Fruit fly (Drosophila melanogaster) whole organism, embryonic: Measurements from ENCODE around the gene Egfrap.

Experiments
- Aef1 ChIP-seq: fragments of 200-800 bp; sonication (Bioruptor generic); IDR thresholded peaks from 3 replicates; pipeline ENCODE4 v1.3.6; 2022; ENCODE audit warnings: missing biosample characterization, missing genetic modification characterization
- Atf-2 ChIP-seq: fragments of 200-800 bp; sonication (Bioruptor generic); optimal IDR thresholded peaks from 2 replicates; lab custom pipeline; 2016; ENCODE audit warnings: missing biosample characterization, missing genetic modification characterization
- CG10543 ChIP-seq: fragments of 200-800 bp; sonication (Bioruptor generic); optimal IDR thresholded peaks from 3 replicates; lab custom pipeline; 2017; ENCODE audit warnings: missing biosample characterization, mild to moderate bottlenecking, missing genetic modification characterization, moderate library complexity
- CG12769 ChIP-seq: fragments of 200-800 bp; sonication (Bioruptor generic); optimal IDR thresholded peaks from 2 replicates; lab custom pipeline; 2019; ENCODE audit warnings: missing biosample characterization, mild to moderate bottlenecking, missing genetic modification characterization, moderate library complexity
- CG13624 ChIP-seq: fragments of 200-800 bp; sonication (Bioruptor generic); optimal IDR thresholded peaks from 2 replicates; lab custom pipeline; 2016; ENCODE audit warnings: missing biosample characterization, missing genetic modification characterization
- CG14860 ChIP-seq: fragments of 200-800 bp; sonication (Bioruptor generic); IDR thresholded peaks from 3 replicates; pipeline ENCODE4 v1.3.6; 2022; ENCODE audit warnings: missing biosample characterization, missing genetic modification characterization; ENCODE audit not compliant: partially characterized antibody
- CG15073 ChIP-seq: fragments of 200-800 bp; sonication (Bioruptor generic); optimal IDR thresholded peaks from 2 replicates; lab custom pipeline; 2016; ENCODE audit warnings: missing biosample characterization, missing genetic modification characterization
- CG15696 ChIP-seq: fragments of 200-800 bp; sonication (Bioruptor generic); optimal IDR thresholded peaks from 2 replicates; lab custom pipeline; 2019; ENCODE audit warnings: missing biosample characterization, mild to moderate bottlenecking, missing genetic modification characterization, moderate library complexity
- CG18262 ChIP-seq: fragments of 200-800 bp; optimal IDR thresholded peaks from 3 replicates; lab custom pipeline; 2019; ENCODE audit warnings: missing biosample characterization, mild to moderate bottlenecking, missing genetic modification characterization, moderate library complexity
- CG33213 ChIP-seq: fragments of 200-800 bp; sonication (Bioruptor generic); optimal IDR thresholded peaks from 3 replicates; lab custom pipeline; 2016; ENCODE audit warnings: missing biosample characterization, missing genetic modification characterization
- CG6254 ChIP-seq: fragments of 200-800 bp; sonication (Bioruptor generic); optimal IDR thresholded peaks from 3 replicates; lab custom pipeline; 2017; ENCODE audit warnings: mild to moderate bottlenecking, missing biosample characterization, missing genetic modification reagents, missing genetic modification characterization
- CG7963 ChIP-seq: fragments of 200-800 bp; sonication (Bioruptor generic); IDR thresholded peaks from 3 replicates; pipeline ENCODE4 v1.3.6; 2022; ENCODE audit warnings: missing biosample characterization, missing genetic modification characterization; ENCODE audit not compliant: partially characterized antibody
- CG8388 ChIP-seq: fragments of 200-800 bp; sonication (Bioruptor generic); optimal IDR thresholded peaks from 2 replicates; lab custom pipeline; 2019; ENCODE audit warnings: missing biosample characterization, mild to moderate bottlenecking, missing genetic modification characterization, moderate library complexity
- CkIIα-i1 ChIP-seq: fragments of 200-800 bp; sonication (Bioruptor generic); IDR thresholded peaks from 2 replicates; pipeline ENCODE4 v1.3.6; 2022; ENCODE audit warnings: missing biosample characterization, missing genetic modification characterization
- CoRest ChIP-seq: fragments of 200-800 bp; sonication (Bioruptor generic); optimal IDR thresholded peaks from 3 replicates; lab custom pipeline; 2018; ENCODE audit warnings: missing biosample characterization, mild to moderate bottlenecking, missing genetic modification characterization, moderate library complexity
- D19B ChIP-seq: fragments of 200-800 bp; sonication (Bioruptor generic); optimal IDR thresholded peaks from 2 replicates; lab custom pipeline; 2017; ENCODE audit warnings: missing biosample characterization, mild to moderate bottlenecking, missing genetic modification characterization
- Doc2 ChIP-seq: fragments of 200-800 bp; sonication (Bioruptor generic); IDR thresholded peaks from 2 replicates; pipeline ENCODE4 v1.3.6; 2022; ENCODE audit warnings: missing biosample characterization, missing genetic modification characterization
- Dref ChIP-seq: fragments of 200-800 bp; sonication (Bioruptor generic); IDR thresholded peaks from 2 replicates; pipeline ENCODE4 v1.3.6; 2022; ENCODE audit warnings: missing biosample characterization, missing genetic modification characterization
- E2f1 ChIP-seq: fragments of 200-800 bp; sonication (Bioruptor generic); IDR thresholded peaks from 2 replicates; pipeline ENCODE4 v1.3.6; 2022; ENCODE audit warnings: missing biosample characterization, missing genetic modification characterization
- Ets97D ChIP-seq: fragments of 200-800 bp; sonication (Bioruptor generic); optimal IDR thresholded peaks from 3 replicates; lab custom pipeline; 2016; ENCODE audit warnings: missing biosample characterization, missing genetic modification characterization
- GATAe ChIP-seq: fragments of 200-800 bp; sonication (Bioruptor generic); conservative IDR thresholded peaks from 2 replicates; pipeline ENCODE4 v1.3.6; 2022; ENCODE audit warnings: missing biosample characterization, missing genetic modification characterization
- Gug ChIP-seq: fragments of 200-800 bp; sonication (Bioruptor generic); IDR thresholded peaks from 4 replicates; pipeline ENCODE4 v1.3.6; 2022; ENCODE audit warnings: missing biosample characterization, missing genetic modification characterization
- Hand ChIP-seq: fragments of 200-800 bp; sonication (Bioruptor generic); optimal IDR thresholded peaks from 2 replicates; lab custom pipeline; 2017; ENCODE audit warnings: mild to moderate bottlenecking, missing biosample characterization, missing genetic modification reagents, missing genetic modification characterization
- Hr78 ChIP-seq, 2 experiments: fragments of 200-800 bp in 1 of 2; fragments of >200 bp in 1 of 2; sonication (Bioruptor generic) in 1 of 2; optimal IDR thresholded peaks; 2 replicates each; lab custom pipeline; 2017 to 2019; ENCODE audit warnings: missing biosample characterization in 2 of 2, missing genetic modification characterization in 2 of 2, mild to moderate bottlenecking in 1 of 2, moderate library complexity in 1 of 2
- Lpt ChIP-seq: fragments of >200 bp; optimal IDR thresholded peaks from 2 replicates; lab custom pipeline; 2018; ENCODE audit warnings: missing biosample characterization, missing genetic modification characterization
- Max ChIP-seq: fragments of 200-800 bp; sonication (Bioruptor generic); optimal IDR thresholded peaks from 2 replicates; lab custom pipeline; 2016; ENCODE audit warnings: missing biosample characterization, mild to moderate bottlenecking, missing genetic modification characterization
- NC2α ChIP-seq: fragments of 200-800 bp; sonication (Bioruptor generic); optimal IDR thresholded peaks from 2 replicates; lab custom pipeline; 2016; ENCODE audit warnings: missing biosample characterization, missing genetic modification characterization
- NK7.1 ChIP-seq: fragments of 200-800 bp; sonication (Bioruptor generic); optimal IDR thresholded peaks from 3 replicates; lab custom pipeline; 2016; ENCODE audit warnings: missing biosample characterization, missing genetic modification characterization
- Nf-YB ChIP-seq: fragments of 200-800 bp; sonication (Bioruptor generic); optimal IDR thresholded peaks from 3 replicates; lab custom pipeline; 2019; ENCODE audit warnings: missing biosample characterization, mild to moderate bottlenecking, missing genetic modification characterization, moderate library complexity
- Optix ChIP-seq: fragments of 200-800 bp; sonication (Bioruptor generic); IDR thresholded peaks from 3 replicates; pipeline ENCODE4 v1.3.6; 2022; ENCODE audit warnings: missing biosample characterization, missing genetic modification characterization
- Xrp1 ChIP-seq: fragments of 200-800 bp; sonication (Bioruptor generic); IDR thresholded peaks from 2 replicates; pipeline ENCODE4 v1.3.6; 2022; ENCODE audit warnings: missing biosample characterization, missing genetic modification characterization
- ase ChIP-seq: fragments of 200-800 bp; sonication (Bioruptor generic); IDR thresholded peaks from 3 replicates; pipeline ENCODE4 v1.3.6; 2022; ENCODE audit warnings: missing biosample characterization, missing genetic modification characterization
- ci ChIP-seq: fragments of 200-800 bp; sonication (Bioruptor generic); IDR thresholded peaks from 3 replicates; pipeline ENCODE4 v1.3.6; 2022; ENCODE audit warnings: missing biosample characterization, missing genetic modification characterization
- crp ChIP-seq, 2 experiments: fragments of 200-800 bp; sonication (Bioruptor generic); optimal IDR thresholded peaks; 2 replicates in 1 of 2; 3 replicates in 1 of 2; lab custom pipeline; 2017; ENCODE audit warnings: missing biosample characterization in 2 of 2, missing genetic modification characterization in 2 of 2, mild to moderate bottlenecking in 1 of 2, moderate library complexity in 1 of 2
- cwo ChIP-seq: fragments of 200-800 bp; sonication (Bioruptor generic); optimal IDR thresholded peaks from 3 replicates; lab custom pipeline; 2017; ENCODE audit warnings: missing biosample characterization, missing genetic modification characterization, mild to moderate bottlenecking, moderate library complexity, missing genetic modification reagents
- dati ChIP-seq: fragments of 200-800 bp; sonication (Bioruptor generic); IDR thresholded peaks from 2 replicates; pipeline ENCODE4 v1.3.6; 2022; ENCODE audit warnings: missing biosample characterization, missing genetic modification characterization
- ftz-f1 ChIP-seq: fragments of 200-800 bp; sonication (Bioruptor generic); optimal IDR thresholded peaks from 2 replicates; lab custom pipeline; 2016; ENCODE audit warnings: missing biosample characterization, missing genetic modification characterization
- gcm ChIP-seq: fragments of 200-800 bp; sonication (Bioruptor generic); optimal IDR thresholded peaks from 2 replicates; lab custom pipeline; 2019; ENCODE audit warnings: missing biosample characterization, mild to moderate bottlenecking, missing genetic modification characterization, moderate library complexity
- gfzf ChIP-seq: fragments of 200-800 bp; sonication (Bioruptor generic); optimal IDR thresholded peaks from 2 replicates; lab custom pipeline; 2016; ENCODE audit warnings: missing biosample characterization, mild to moderate bottlenecking, missing genetic modification characterization, moderate library complexity
- grau ChIP-seq: fragments of 200-800 bp; optimal IDR thresholded peaks from 3 replicates; lab custom pipeline; 2019; ENCODE audit warnings: missing biosample characterization, mild to moderate bottlenecking, missing genetic modification characterization, moderate library complexity
- grn ChIP-seq: fragments of 200-800 bp; sonication (Bioruptor generic); optimal IDR thresholded peaks from 3 replicates; lab custom pipeline; 2017; ENCODE audit warnings: missing biosample characterization, missing genetic modification characterization
- inv ChIP-seq: fragments of 200-800 bp; sonication (Bioruptor generic); IDR thresholded peaks from 2 replicates; pipeline ENCODE4 v1.3.6; 2022; ENCODE audit warnings: missing biosample characterization, missing genetic modification characterization; ENCODE audit not compliant: partially characterized antibody
- nom ChIP-seq: fragments of 200-800 bp; sonication (Bioruptor generic); optimal IDR thresholded peaks from 2 replicates; lab custom pipeline; 2017; ENCODE audit warnings: missing biosample characterization, missing genetic modification characterization, mild to moderate bottlenecking, moderate library complexity, missing genetic modification reagents
- otp ChIP-seq: fragments of 200-800 bp; sonication (Bioruptor generic); IDR thresholded peaks from 3 replicates; pipeline ENCODE4, ENCODE4 v1.3.6; 2022; ENCODE audit warnings: missing biosample characterization, missing genetic modification characterization
- phol ChIP-seq: fragments of 200-800 bp; sonication (Bioruptor generic); optimal IDR thresholded peaks from 3 replicates; lab custom pipeline; 2018; ENCODE audit warnings: missing biosample characterization, mild to moderate bottlenecking, missing genetic modification characterization, moderate library complexity
- pita ChIP-seq: fragments of 200-800 bp; sonication (Bioruptor generic); optimal IDR thresholded peaks from 2 replicates; lab custom pipeline; 2017; ENCODE audit warnings: missing biosample characterization, mild to moderate bottlenecking, missing genetic modification characterization
- prd ChIP-seq, 3 experiments: fragments of >200 bp in 2 of 3; fragments of 200-800 bp in 1 of 3; sonication (Bioruptor generic) in 1 of 3; optimal IDR thresholded peaks in 2 of 3; IDR thresholded peaks in 1 of 3; 2 replicates in 2 of 3; 3 replicates in 1 of 3; pipeline versions ENCODE4 v1.3.6 to Lab custom; 2017 to 2022; ENCODE audit warnings: missing biosample characterization in 1 of 3, missing genetic modification characterization in 1 of 3
- ro ChIP-seq: fragments of 200-800 bp; sonication (Bioruptor generic); IDR thresholded peaks from 2 replicates; pipeline ENCODE4 v1.3.6; 2022; ENCODE audit warnings: missing biosample characterization, missing genetic modification characterization
- sug ChIP-seq: fragments of 200-800 bp; optimal IDR thresholded peaks from 2 replicates; lab custom pipeline; 2019; ENCODE audit warnings: missing biosample characterization, mild to moderate bottlenecking, missing genetic modification characterization, moderate library complexity

Egfrap gene

DNA sequence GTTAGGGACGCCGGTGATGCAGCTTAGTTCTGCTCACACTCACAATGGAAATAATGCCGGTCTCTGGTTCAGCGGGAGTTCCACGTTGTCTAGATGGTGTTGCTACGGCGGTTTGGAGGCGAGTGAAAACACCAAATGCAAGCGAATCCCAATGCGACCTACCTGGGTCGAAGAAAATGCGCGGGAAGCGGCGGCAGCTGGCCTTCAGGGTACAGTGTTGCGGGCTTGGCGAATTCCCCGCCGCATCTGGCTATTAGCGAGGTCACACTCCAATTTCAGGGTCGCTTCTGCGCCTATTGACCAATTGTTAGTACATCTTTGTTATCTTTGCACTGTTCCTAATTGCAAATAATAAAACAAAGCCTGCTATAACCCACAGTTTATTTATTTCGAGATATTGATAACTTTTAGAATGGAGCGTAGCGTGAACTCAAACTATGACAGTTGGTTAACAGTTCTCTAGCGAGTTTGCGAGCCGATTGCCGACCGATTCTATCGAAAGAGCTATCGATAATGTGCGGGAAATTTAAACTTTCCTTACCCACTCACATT lies 18.0 kb downstream of the Egfrap start, which contains the start of gene Rcc1 (continued):
- no peak for TF ChIP-seq Aef1 (GFP tag; lab: Robert Waterston, UW)
- 0 out of 3 replicates have a peak, but pooled peaks have one; percentile 15 for TF ChIP-seq ci
- TF ChIP-seq Doc2 (GFP tag; lab: Robert Waterston, UW), result no peak
- TF ChIP-seq NC2α (GFP tag; lab: Kevin White, UChicago), result no peak
- TF ChIP-seq dati, result no peak
- TF ChIP-seq CG8388 (GFP tag; lab: Kevin White, UChicago), result no peak
- peak; percentile 89 for TF ChIP-seq E2f1 (GFP tag; lab: Robert Waterston, UW)
- TF ChIP-seq Hand, result no peak
- TF ChIP-seq Optix (GFP tag; lab: Robert Waterston, UW), result no peak
- 0 out of 2 replicates have a peak, but pooled peaks have one; percentile 29 for TF ChIP-seq Xrp1
- TF ChIP-seq D19B, result no peak
- no peak for TF ChIP-seq CG6254 (GFP tag; lab: Kevin White, UChicago)
- TF ChIP-seq pita (GFP tag; lab: Kevin White, UChicago), result peak; percentile 74
- TF ChIP-seq nom, result no peak
- TF ChIP-seq Gug (GFP tag; lab: Robert Waterston, UW), result no peak
- no peak for TF ChIP-seq CG12769 (tag; lab: Kevin White, UChicago)
- TF ChIP-seq CG33213, result peak; percentile 63
- no peak for TF ChIP-seq CkIIα-i1 (GFP tag; lab: Robert Waterston, UW)
- TF ChIP-seq Dref (GFP tag; lab: Robert Waterston, UW), result peak; percentile 73
- peak; percentile 2 for TF ChIP-seq Max (GFP tag; lab: Kevin White, UChicago)
- TF ChIP-seq inv, result peak; percentile 54
- no peak for TF ChIP-seq CG10543
- TF ChIP-seq CG15073 (GFP tag; lab: Kevin White, UChicago), result no peak
- no peak for TF ChIP-seq gcm (GFP tag; lab: Kevin White, UChicago)
- TF ChIP-seq CG15696, result peak; percentile 23
- no peak for TF ChIP-seq NK7.1 (GFP tag; lab: Kevin White, UChicago)
- peak; percentile 71 for TF ChIP-seq phol (tag; lab: Kevin White, UChicago)
- no peak for TF ChIP-seq GATAe (GFP tag; lab: Robert Waterston, UW)
- no peak for TF ChIP-seq Atf-2
- no peak for TF ChIP-seq sug (tag; lab: Kevin White, UChicago)
- peak; percentile 43 for TF ChIP-seq CG13624
- 0 out of 3 replicates have a peak, but pooled peaks have one; percentile 9 for TF ChIP-seq otp (GFP tag; lab: Robert Waterston, UW)
- peak; percentile 23 for TF ChIP-seq grau (tag; lab: Kevin White, UChicago)
- TF ChIP-seq Lpt (GFP tag; lab: Kevin White, UChicago), result no peak
- TF ChIP-seq prd (optimal IDR thresholded peaks at IDR 0.05; lab: Kevin White, UChicago), result no peak
- TF ChIP-seq prd (GFP tag; IDR thresholded peaks at IDR 0.05; lab: Robert Waterston, UW), result 0 out of 3 replicates have a peak, but pooled peaks have one; percentile 11
- TF ChIP-seq CG7963 (GFP tag; lab: Robert Waterston, UW), result peak; percentile 38; the same call in 1 of the 3 replicates
- peak in 1 of 2 experiments; percentile 79 for TF ChIP-seq crp (GFP tag; optimal IDR thresholded peaks at IDR 0.05; lab: Kevin White, UChicago)
- TF ChIP-seq CoRest (tag; lab: Kevin White, UChicago), result peak; percentile 53
- peak; percentile 85 for TF ChIP-seq Ets97D (GFP tag; lab: Kevin White, UChicago)
- TF ChIP-seq ro (GFP tag; lab: Robert Waterston, UW), result no peak
- no peak for TF ChIP-seq cwo (GFP tag; lab: Kevin White, UChicago)
- peak; percentile 4 for TF ChIP-seq CG18262
- TF ChIP-seq ase (GFP tag; lab: Robert Waterston, UW), result no peak
- peak; percentile 70 for TF ChIP-seq gfzf
- peak; percentile 24 for TF ChIP-seq Nf-YB
- peak in 1 of 2 experiments; percentile 45 for TF ChIP-seq Hr78 (GFP tag; optimal IDR thresholded peaks at IDR 0.05; lab: Kevin White, UChicago)
- no peak for TF ChIP-seq grn
- peak; percentile 39; the same call in 1 of the 3 replicates for TF ChIP-seq CG14860 (GFP tag; lab: Robert Waterston, UW)
- TF ChIP-seq ftz-f1 (GFP tag; lab: Kevin White, UChicago), result peak; percentile 100
